Fruit fly (Drosophila melanogaster) whole organism, embryonic: ENCODE data around the gene Sf3a2.

Source experiments
- Ada2b ChIP-seq: fragments of 200-800 bp; sonication (Bioruptor generic); IDR thresholded peaks from 2 replicates; pipeline ENCODE4 v1.3.6; 2022; ENCODE audit warnings: missing biosample characterization, missing genetic modification characterization
- Aef1 ChIP-seq: fragments of 200-800 bp; sonication (Bioruptor generic); IDR thresholded peaks from 3 replicates; pipeline ENCODE4 v1.3.6; 2022; ENCODE audit warnings: missing biosample characterization, missing genetic modification characterization
- Atf6 ChIP-seq: fragments of 200-800 bp; sonication (Bioruptor generic); IDR thresholded peaks from 2 replicates; pipeline ENCODE4 v1.3.6; 2022; ENCODE audit warnings: missing biosample characterization, missing genetic modification characterization
- CG12769 ChIP-seq: fragments of 200-800 bp; sonication (Bioruptor generic); optimal IDR thresholded peaks from 2 replicates; lab custom pipeline; 2019; ENCODE audit warnings: missing biosample characterization, mild to moderate bottlenecking, missing genetic modification characterization, moderate library complexity
- CG13424 ChIP-seq: fragments of 200-800 bp; sonication (Bioruptor generic); optimal IDR thresholded peaks from 2 replicates; lab custom pipeline; 2019; ENCODE audit warnings: missing biosample characterization, mild to moderate bottlenecking, missing genetic modification characterization, moderate library complexity
- CG14710 ChIP-seq: fragments of 200-800 bp; sonication (Bioruptor generic); optimal IDR thresholded peaks from 3 replicates; lab custom pipeline; 2019; ENCODE audit warnings: missing biosample characterization, mild to moderate bottlenecking, missing genetic modification characterization, moderate library complexity
- CG14965 ChIP-seq: fragments of 200-800 bp; sonication (Bioruptor generic); optimal IDR thresholded peaks from 2 replicates; lab custom pipeline; 2016; ENCODE audit warnings: missing biosample characterization, missing genetic modification characterization, borderline replicate concordance
- CG17802 ChIP-seq: fragments of 200-800 bp; sonication (Bioruptor generic); optimal IDR thresholded peaks from 2 replicates; lab custom pipeline; 2018; ENCODE audit warnings: missing biosample characterization, mild to moderate bottlenecking, missing genetic modification characterization, moderate library complexity
- CG17829 ChIP-seq: fragments of 200-800 bp; optimal IDR thresholded peaks from 2 replicates; lab custom pipeline; 2019; ENCODE audit warnings: missing biosample characterization, mild to moderate bottlenecking, missing genetic modification characterization, moderate library complexity
- CG2120 ChIP-seq: fragments of 200-800 bp; sonication (Bioruptor generic); optimal IDR thresholded peaks from 3 replicates; lab custom pipeline; 2016; ENCODE audit warnings: missing biosample characterization, missing genetic modification characterization
- CG2199 ChIP-seq: fragments of 200-800 bp; sonication (Bioruptor generic); IDR thresholded peaks from 3 replicates; pipeline ENCODE4 v1.3.6; 2022; ENCODE audit warnings: missing biosample characterization, missing genetic modification characterization
- CG2202 ChIP-seq: fragments of 200-800 bp; sonication (Bioruptor generic); optimal IDR thresholded peaks from 2 replicates; lab custom pipeline; 2018; ENCODE audit warnings: missing biosample characterization, mild to moderate bottlenecking, missing genetic modification characterization
- CG2712 ChIP-seq: fragments of 200-800 bp; optimal IDR thresholded peaks from 3 replicates; lab custom pipeline; 2019; ENCODE audit warnings: missing biosample characterization, mild to moderate bottlenecking, missing genetic modification characterization, moderate library complexity
- CG32532 ChIP-seq: fragments of 200-800 bp; sonication (Bioruptor generic); IDR thresholded peaks from 2 replicates; pipeline ENCODE4 v1.3.6; 2022; ENCODE audit warnings: missing biosample characterization, missing genetic modification characterization
- CG32767 ChIP-seq: fragments of 200-800 bp; sonication (Bioruptor generic); IDR thresholded peaks from 2 replicates; pipeline ENCODE4 v1.3.6; 2022; ENCODE audit warnings: missing biosample characterization, missing genetic modification characterization
- CG33213 ChIP-seq: fragments of 200-800 bp; sonication (Bioruptor generic); optimal IDR thresholded peaks from 3 replicates; lab custom pipeline; 2016; ENCODE audit warnings: missing biosample characterization, missing genetic modification characterization
- CG34376 ChIP-seq: fragments of 200-800 bp; sonication (Bioruptor generic); optimal IDR thresholded peaks from 2 replicates; lab custom pipeline; 2018; ENCODE audit warnings: missing biosample characterization, mild to moderate bottlenecking, missing genetic modification characterization
- CG5180 ChIP-seq: fragments of 200-800 bp; sonication (Bioruptor generic); optimal IDR thresholded peaks from 3 replicates; lab custom pipeline; 2017; ENCODE audit warnings: missing biosample characterization, missing genetic modification characterization, mild to moderate bottlenecking, moderate library complexity, missing genetic modification reagents
- Dip2 ChIP-seq: fragments of 200-800 bp; sonication (Bioruptor generic); IDR thresholded peaks from 2 replicates; pipeline ENCODE4 v1.3.6; 2022; ENCODE audit warnings: missing biosample characterization, missing genetic modification characterization
- HHEX ChIP-seq: fragments of 200-800 bp; sonication (Bioruptor generic); optimal IDR thresholded peaks from 3 replicates; lab custom pipeline; 2017; ENCODE audit warnings: missing biosample characterization, mild to moderate bottlenecking, missing genetic modification characterization, missing genetic modification reagents
- Hey ChIP-seq: fragments of 200-800 bp; sonication (Bioruptor generic); optimal IDR thresholded peaks from 3 replicates; lab custom pipeline; 2018; ENCODE audit warnings: missing biosample characterization, mild to moderate bottlenecking, missing genetic modification characterization
- MTF-1 ChIP-seq: fragments of 200-800 bp; sonication (Bioruptor generic); optimal IDR thresholded peaks from 2 replicates; lab custom pipeline; 2018; ENCODE audit warnings: missing biosample characterization, mild to moderate bottlenecking, missing genetic modification characterization, borderline replicate concordance
- Med ChIP-seq: fragments of 200-800 bp; sonication (Bioruptor generic); peaks from one replicate; lab custom pipeline; 2016; ENCODE audit warnings: missing biosample characterization, missing genetic modification characterization, mild to moderate bottlenecking, inconsistent platforms, moderate library complexity
- Nf-YB ChIP-seq: fragments of 200-800 bp; sonication (Bioruptor generic); optimal IDR thresholded peaks from 3 replicates; lab custom pipeline; 2019; ENCODE audit warnings: missing biosample characterization, mild to moderate bottlenecking, missing genetic modification characterization, moderate library complexity
- Ptx1 ChIP-seq: fragments of 200-800 bp; sonication (Bioruptor generic); IDR thresholded peaks from 2 replicates; pipeline ENCODE4 v1.3.6; 2022; ENCODE audit warnings: missing biosample characterization, missing genetic modification characterization
- Rx ChIP-seq: fragments of 200-800 bp; sonication (Bioruptor generic); IDR thresholded peaks from 2 replicates; pipeline ENCODE4 v1.3.6; 2022; ENCODE audit warnings: missing biosample characterization, missing genetic modification characterization
- Sry-δ ChIP-seq: fragments of 200-800 bp; sonication (Bioruptor generic); optimal IDR thresholded peaks from 2 replicates; lab custom pipeline; 2016; ENCODE audit warnings: missing biosample characterization, missing genetic modification characterization
- Taf1 ChIP-seq: fragments of 200-800 bp; sonication (Bioruptor generic); IDR thresholded peaks from 2 replicates; pipeline ENCODE4 v1.3.6; 2022; ENCODE audit warnings: missing biosample characterization, missing genetic modification characterization
- bsh ChIP-seq, 2 experiments: fragments of 200-800 bp; sonication (Bioruptor generic); optimal IDR thresholded peaks; 2 replicates each; lab custom pipeline; 2017 to 2018; ENCODE audit warnings: mild to moderate bottlenecking in 2 of 2, missing biosample characterization in 2 of 2, missing genetic modification characterization in 2 of 2, moderate library complexity in 1 of 2
- chm ChIP-seq: fragments of 200-800 bp; sonication (Bioruptor generic); IDR thresholded peaks from 2 replicates; pipeline ENCODE4 v1.3.6; 2022; ENCODE audit warnings: missing biosample characterization, missing genetic modification characterization
- crol ChIP-seq: fragments of 200-800 bp; sonication (Bioruptor generic); IDR thresholded peaks from 2 replicates; pipeline ENCODE4 v1.3.6; 2022; ENCODE audit warnings: missing biosample characterization, missing genetic modification characterization
- ewg ChIP-seq: fragments of 200-800 bp; sonication (Bioruptor generic); optimal IDR thresholded peaks from 3 replicates; lab custom pipeline; 2017; ENCODE audit warnings: mild to moderate bottlenecking, missing biosample characterization, missing genetic modification reagents, missing genetic modification characterization
- gsb ChIP-seq: fragments of 200-800 bp; sonication (Bioruptor generic); IDR thresholded peaks from 2 replicates; pipeline ENCODE4 v1.3.6; 2022; ENCODE audit warnings: missing biosample characterization, missing genetic modification characterization
- hkb ChIP-seq, 2 experiments: fragments of 200-800 bp in 1 of 2; fragments of >200 bp in 1 of 2; sonication (Bioruptor generic) in 1 of 2; IDR thresholded peaks in 1 of 2; optimal IDR thresholded peaks in 1 of 2; 2 replicates each; pipeline versions ENCODE4 v1.3.6 to Lab custom; 2017 to 2022; ENCODE audit warnings: missing biosample characterization in 1 of 2, missing genetic modification characterization in 1 of 2
- kni ChIP-seq: fragments of 200-800 bp; sonication (Bioruptor generic); optimal IDR thresholded peaks from 3 replicates; lab custom pipeline; 2017; ENCODE audit warnings: mild to moderate bottlenecking, missing biosample characterization, missing genetic modification reagents, missing genetic modification characterization
- lbe ChIP-seq: fragments of 200-800 bp; sonication (Bioruptor generic); optimal IDR thresholded peaks from 2 replicates; lab custom pipeline; 2016; ENCODE audit warnings: missing biosample characterization, mild to moderate bottlenecking, missing genetic modification characterization
- phol ChIP-seq: fragments of 200-800 bp; sonication (Bioruptor generic); optimal IDR thresholded peaks from 3 replicates; lab custom pipeline; 2018; ENCODE audit warnings: missing biosample characterization, mild to moderate bottlenecking, missing genetic modification characterization, moderate library complexity
- rib ChIP-seq: fragments of 200-800 bp; sonication (Bioruptor generic); IDR thresholded peaks from 2 replicates; pipeline ENCODE4 v1.3.6; 2022; ENCODE audit warnings: missing biosample characterization, missing genetic modification characterization
- run ChIP-seq: fragments of 200-800 bp; sonication (Bioruptor generic); optimal IDR thresholded peaks from 3 replicates; lab custom pipeline; 2018; ENCODE audit warnings: missing biosample characterization, mild to moderate bottlenecking, missing genetic modification characterization
- sd ChIP-seq: fragments of 200-800 bp; sonication (Bioruptor generic); optimal IDR thresholded peaks from 3 replicates; lab custom pipeline; 2018; ENCODE audit warnings: missing biosample characterization, mild to moderate bottlenecking, missing genetic modification characterization, moderate library complexity
- sens ChIP-seq: fragments of 200-800 bp; sonication (Bioruptor generic); peaks from one replicate; lab custom pipeline; 2016; ENCODE audit warnings: missing biosample characterization, missing genetic modification characterization
- seq ChIP-seq: fragments of 200-800 bp; sonication (Bioruptor generic); IDR thresholded peaks from 2 replicates; pipeline ENCODE4 v1.3.6; 2022; ENCODE audit warnings: missing biosample characterization, missing genetic modification characterization
- slbo ChIP-seq: fragments of 200-800 bp; sonication (Bioruptor generic); IDR thresholded peaks from 2 replicates; pipeline ENCODE4 v1.3.6; 2022; ENCODE audit warnings: missing biosample characterization, missing genetic modification characterization
- trem ChIP-seq: fragments of 200-800 bp; optimal IDR thresholded peaks from 3 replicates; lab custom pipeline; 2019; ENCODE audit warnings: missing biosample characterization, mild to moderate bottlenecking, missing genetic modification characterization, moderate library complexity

Sf3a2 gene

DNA sequence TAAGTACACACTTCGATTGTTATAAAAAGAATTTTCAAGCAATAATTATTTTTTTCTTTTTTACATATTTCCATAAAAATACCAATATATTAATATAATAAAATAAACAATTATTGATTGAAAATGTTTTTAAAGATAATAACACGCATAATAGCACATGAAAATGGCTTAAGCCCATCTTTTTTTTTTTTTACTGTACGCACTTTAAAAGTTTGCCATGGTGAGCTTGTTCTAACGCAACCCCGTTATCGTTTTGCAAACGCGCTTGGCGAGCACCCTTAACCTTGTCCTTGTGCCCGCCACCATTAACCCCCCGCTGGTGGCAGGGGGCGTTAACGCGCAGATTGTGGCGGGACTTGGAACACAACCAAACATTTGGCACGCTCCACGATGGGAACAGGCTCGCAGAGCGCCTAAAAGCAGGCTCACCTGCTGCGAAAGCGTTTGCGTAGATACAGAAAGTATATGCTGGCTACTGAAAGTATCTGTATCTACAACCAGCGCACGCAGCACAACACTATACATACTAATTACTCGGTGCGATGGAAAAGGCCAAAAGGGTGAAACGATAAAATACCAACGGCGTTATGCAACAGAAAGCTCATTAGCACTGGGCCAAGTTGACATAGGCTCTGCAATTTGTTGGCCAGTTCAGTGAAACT, 20.2 kb upstream of the Sf3a2 start (continued):
- TF ChIP-seq Aef1 (GFP tag; lab: Robert Waterston, UW) (no peak), chm (GFP tag; lab: Robert Waterston, UW) (0 out of 2 replicates have a peak, but pooled peaks have one; percentile 61), crol (GFP tag; lab: Robert Waterston, UW) (peak; percentile 54; the same call in 1 of the 2 replicates)

DNA sequence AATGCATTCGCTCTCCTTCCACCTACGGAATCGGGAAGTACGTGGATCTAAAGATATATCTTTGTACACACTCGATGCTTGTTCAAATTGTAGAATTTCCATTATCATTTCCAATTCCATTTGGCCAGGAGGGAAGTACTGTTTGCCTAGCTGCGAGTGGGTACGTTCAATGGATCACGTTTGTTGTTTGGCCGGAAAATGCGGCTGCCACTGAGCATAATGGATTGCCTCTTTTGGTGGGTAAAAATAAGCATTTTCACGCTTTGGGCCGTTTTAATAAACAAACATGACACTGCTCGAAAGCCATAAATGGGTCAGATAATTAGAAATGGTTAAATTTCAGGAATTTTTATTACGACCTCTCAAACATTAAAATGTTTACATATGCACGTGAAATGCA, 19.5 kb upstream of the Sf3a2 start:
- TF ChIP-seq kni (GFP tag; lab: Kevin White, UChicago) (peak; percentile 30), sd (tag; lab: Kevin White, UChicago) (peak; percentile 44), CG2199 (0 out of 3 replicates have a peak, but pooled peaks have one; percentile 60), CG17802 (tag; lab: Kevin White, UChicago) (no peak), Med (GFP tag; lab: Kevin White, UChicago) (peak; percentile 8), sens (peak; percentile 77), Rx (GFP tag; lab: Robert Waterston, UW) (no peak), CG17829 (no peak)

DNA sequence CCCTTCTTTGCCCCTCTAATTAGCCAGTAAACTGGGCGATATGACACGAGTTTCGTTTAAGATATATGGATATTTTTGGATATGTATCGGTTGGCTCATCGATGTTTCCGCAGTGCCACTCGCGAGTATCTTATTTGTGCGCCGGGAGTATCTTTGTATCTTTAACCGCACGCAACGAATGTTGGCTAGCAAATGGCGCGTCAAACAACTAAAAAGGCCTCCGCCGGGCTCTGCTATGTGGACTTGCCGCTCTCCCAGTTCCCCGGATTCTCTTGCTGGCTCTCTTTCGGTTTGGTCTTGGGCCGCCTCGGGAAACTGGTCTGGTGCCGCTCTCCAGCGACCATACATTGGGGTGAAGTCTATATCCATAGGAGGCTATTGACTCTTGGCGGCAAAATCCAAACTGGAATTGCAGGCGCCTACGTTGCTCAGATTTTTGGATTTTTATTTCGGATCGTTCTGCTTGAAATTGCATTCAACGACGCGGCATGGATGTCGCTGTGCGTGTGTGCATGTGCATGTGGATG, 18.6 kb upstream of the Sf3a2 start:
- TF ChIP-seq sens, result peak; percentile 69
- no peak for TF ChIP-seq Sry-δ (GFP tag; lab: Kevin White, UChicago)
- peak; percentile 89 for TF ChIP-seq CG5180 (GFP tag; lab: Kevin White, UChicago)
- no peak for TF ChIP-seq CG13424 (tag; lab: Kevin White, UChicago)
- TF ChIP-seq Taf1 (GFP tag; lab: Robert Waterston, UW), result no peak
- no peak for TF ChIP-seq MTF-1
- TF ChIP-seq run, result peak; percentile 23
- TF ChIP-seq CG32532 (GFP tag; lab: Robert Waterston, UW), result peak; percentile 43; the same call in 1 of the 2 replicates
- TF ChIP-seq CG2120 (GFP tag; lab: Kevin White, UChicago), result no peak
- TF ChIP-seq trem (tag; lab: Kevin White, UChicago), result no peak
- no peak for TF ChIP-seq Nf-YB (GFP tag; lab: Kevin White, UChicago)
- TF ChIP-seq CG32767 (GFP tag; lab: Robert Waterston, UW), result 0 out of 2 replicates have a peak, but pooled peaks have one; percentile 16
- TF ChIP-seq slbo (GFP tag; lab: Robert Waterston, UW), result 0 out of 2 replicates have a peak, but pooled peaks have one; percentile 3
- TF ChIP-seq hkb (optimal IDR thresholded peaks at IDR 0.05; lab: Kevin White, UChicago), result no peak
- peak; percentile 24; the same call in 1 of the 2 replicates for TF ChIP-seq hkb (GFP tag; IDR thresholded peaks at IDR 0.05; lab: Robert Waterston, UW)
- no peak for TF ChIP-seq CG2202
- TF ChIP-seq CG12769 (tag; lab: Kevin White, UChicago), result peak; percentile 83
- TF ChIP-seq rib, result 0 out of 2 replicates have a peak, but pooled peaks have one; percentile 20
- no peak for TF ChIP-seq phol (tag; lab: Kevin White, UChicago)
- TF ChIP-seq CG34376 (GFP tag; lab: Kevin White, UChicago), result peak; percentile 41
- peak; percentile 36; the same call in 1 of the 2 replicates for TF ChIP-seq seq (GFP tag; lab: Robert Waterston, UW)
- peak; percentile 16; the same call in 1 of the 2 replicates for TF ChIP-seq Atf6 (GFP tag; lab: Robert Waterston, UW)
- TF ChIP-seq CG33213 (GFP tag; lab: Kevin White, UChicago), result no peak
- TF ChIP-seq gsb, result 0 out of 2 replicates have a peak, but pooled peaks have one; percentile 26
- TF ChIP-seq Ada2b (GFP tag; lab: Robert Waterston, UW), result no peak
- no peak for TF ChIP-seq Ptx1 (GFP tag; lab: Robert Waterston, UW)
- TF ChIP-seq lbe (GFP tag; lab: Kevin White, UChicago), result peak; percentile 20
- no peak for TF ChIP-seq Dip2 (GFP tag; lab: Robert Waterston, UW)
- no peak for TF ChIP-seq Hey (tag; lab: Kevin White, UChicago)
- TF ChIP-seq CG14965 (GFP tag; lab: Kevin White, UChicago), result no peak
- TF ChIP-seq HHEX (GFP tag; lab: Kevin White, UChicago), result no peak
- peak in 1 of 2 experiments; percentile 29 for TF ChIP-seq bsh (GFP tag; optimal IDR thresholded peaks at IDR 0.05; lab: Kevin White, UChicago)
- no peak for TF ChIP-seq CG14710
- TF ChIP-seq CG2712 (tag; lab: Kevin White, UChicago), result peak; percentile 13
- TF ChIP-seq ewg (GFP tag; lab: Kevin White, UChicago), result peak; percentile 59
